Worm (Caenorhabditis elegans) whole organism, early embryonic: ENCODE results near the gene dpf-5.

Source experiments
- B0310.2 ChIP-seq: sonication (generic microtip); optimal IDR thresholded peaks from 2 replicates; lab custom pipeline; 2016; ENCODE audit warnings: mild to moderate bottlenecking, missing genetic modification characterization, missing compliant biosample characterization
- aly-1 ChIP-seq: sonication (generic microtip); optimal IDR thresholded peaks from 2 replicates; lab custom pipeline; 2016; ENCODE audit warnings: missing genetic modification characterization, missing compliant biosample characterization
- ama-1 ChIP-seq: fragments of 150-350 bp; optimal IDR thresholded peaks from 2 replicates; lab custom pipeline; 2014
- ceh-13 ChIP-seq: fragments of 200-800 bp; sonication (Bioruptor generic); optimal IDR thresholded peaks from 2 replicates; lab custom pipeline; 2018; ENCODE audit warnings: mild to moderate bottlenecking, missing genetic modification characterization, missing compliant biosample characterization
- ets-7 ChIP-seq: sonication (generic microtip); optimal IDR thresholded peaks from 2 replicates; lab custom pipeline; 2016; ENCODE audit warnings: missing genotype, missing genetic modification characterization, missing compliant biosample characterization
- flt-1 ChIP-seq: fragments of 200-800 bp; sonication (Bioruptor generic); IDR thresholded peaks from 2 replicates; pipeline ENCODE4 v1.3.6; 2022; ENCODE audit warnings: missing genetic modification characterization, missing compliant biosample characterization
- hmg-4 ChIP-seq: fragments of 200-800 bp; sonication (Bioruptor generic); optimal IDR thresholded peaks from 2 replicates; lab custom pipeline; 2018; ENCODE audit warnings: mild to moderate bottlenecking, missing genetic modification characterization, missing compliant biosample characterization
- pes-1 ChIP-seq: fragments of 200-800 bp; sonication (Bioruptor generic); IDR thresholded peaks from 2 replicates; pipeline ENCODE4 v1.3.6; 2022; ENCODE audit warnings: missing genetic modification reagents, missing genetic modification characterization, missing compliant biosample characterization
- scrt-1 ChIP-seq: fragments of 200-800 bp; sonication (Bioruptor generic); IDR thresholded peaks from 2 replicates; pipeline ENCODE4 v1.3.6; 2022; ENCODE audit warnings: missing genetic modification characterization, missing compliant biosample characterization
- tbx-11 ChIP-seq: fragments of 200-800 bp; sonication (Bioruptor generic); IDR thresholded peaks from 2 replicates; pipeline ENCODE4 v1.3.6; 2022; ENCODE audit warnings: missing genetic modification characterization, missing compliant biosample characterization
- tra-4 ChIP-seq: sonication (generic microtip); optimal IDR thresholded peaks from 2 replicates; lab custom pipeline; 2017; ENCODE audit warnings: missing genetic modification characterization, missing compliant biosample characterization

- no peak for TF ChIP-seq scrt-1
- TF ChIP-seq ets-7 (tag; lab: Kevin White, UChicago), result no peak
- no peak for TF ChIP-seq ama-1 (lab: Kevin White, UChicago)
- TF ChIP-seq tbx-11, result no peak
- TF ChIP-seq hmg-4 (GFP tag; lab: Kevin White, UChicago), result no peak
- no peak for TF ChIP-seq pes-1 (GFP tag; lab: Robert Waterston, UW)
- TF ChIP-seq ceh-13 (GFP tag; lab: Kevin White, UChicago), result no peak
- TF ChIP-seq aly-1 (tag; lab: Kevin White, UChicago), result no peak
- TF ChIP-seq tra-4 (tag; lab: Kevin White, UChicago), result no peak
- no peak for TF ChIP-seq B0310.2 (tag; lab: Kevin White, UChicago)
- TF ChIP-seq flt-1 (GFP tag; lab: Robert Waterston, UW), result no peak
Measured at ce11 chrIV:4760378-4761084, 45.9 kb downstream of the dpf-5 start, which contains the start of the genes memi-1 and cyp-31A3.
